Fruit fly (Drosophila melanogaster): ENCODE results near the gene raskol.

raskol gene

DNA sequence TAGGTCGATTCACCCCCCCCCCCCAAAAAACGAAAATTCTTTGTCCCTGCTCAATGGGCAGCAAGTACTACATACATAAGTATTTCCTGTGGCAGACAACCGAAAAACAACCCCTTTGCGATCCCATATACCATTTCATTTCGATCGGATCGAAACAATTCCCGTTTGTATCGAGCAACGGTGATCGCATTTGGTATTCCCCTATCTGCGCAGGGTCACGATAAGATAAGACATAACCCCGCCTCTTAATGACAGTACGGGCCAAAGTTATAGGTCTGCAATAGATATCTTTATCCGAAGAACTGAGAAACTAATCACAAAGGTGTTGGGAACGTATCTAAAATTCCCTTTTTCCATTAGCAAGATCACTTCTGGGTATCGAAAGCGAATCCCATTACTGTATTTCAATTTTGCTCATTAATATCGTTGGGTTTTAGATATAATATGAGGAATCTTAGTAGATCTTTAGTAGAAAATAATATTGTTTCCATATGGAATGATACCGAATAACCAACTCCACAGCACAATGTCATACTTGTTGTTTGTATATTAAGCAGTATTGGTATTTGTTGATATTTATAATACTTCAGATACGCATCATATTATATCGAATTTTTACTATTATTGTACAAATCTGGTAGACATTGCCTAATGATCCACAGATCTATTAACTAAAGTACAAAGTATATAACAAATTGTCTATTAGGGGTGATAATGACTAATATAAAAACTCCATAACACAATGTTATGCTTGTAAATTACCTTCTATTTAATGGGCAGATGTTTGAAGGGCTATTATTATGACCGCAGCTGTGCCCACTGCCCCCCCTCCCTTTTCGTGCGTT is 31.3 kb downstream of the raskol start:
- no peak for TF ChIP-seq psq (optimal IDR thresholded peaks at IDR 0.05)
- no peak for TF ChIP-seq h (optimal IDR thresholded peaks at IDR 0.05)
- TF ChIP-seq Myc (optimal IDR thresholded peaks at IDR 0.05) = no peak
- no peak for TF ChIP-seq insv (optimal IDR thresholded peaks at IDR 0.05)
- TF ChIP-seq ttk (optimal IDR thresholded peaks at IDR 0.05) = no peak
- no peak for TF ChIP-seq Sin3A (optimal IDR thresholded peaks at IDR 0.05)

DNA sequence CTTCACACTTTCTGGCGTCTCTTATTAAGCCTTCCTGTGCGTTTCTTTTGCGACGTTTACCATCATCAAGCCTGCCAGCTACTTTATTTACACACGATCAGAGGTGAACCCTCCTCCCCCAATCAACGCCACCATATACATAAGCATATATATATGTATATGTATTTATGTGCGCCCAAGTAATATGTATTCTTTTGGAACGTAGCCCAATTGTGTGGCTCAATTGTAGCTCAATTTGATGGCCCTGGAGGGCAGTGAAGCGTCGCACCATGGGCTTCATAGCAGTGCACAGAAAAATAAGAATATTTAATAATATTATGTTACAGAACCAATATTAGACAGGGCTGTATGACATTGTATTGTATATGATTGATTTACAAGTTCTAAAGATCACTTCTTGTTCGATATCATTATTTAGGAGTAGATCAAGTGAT is 31.9 kb downstream of the raskol start:
- TF ChIP-seq h (optimal IDR thresholded peaks at IDR 0.05) (no peak), psq (optimal IDR thresholded peaks at IDR 0.05) (no peak), Sin3A (optimal IDR thresholded peaks at IDR 0.05) (no peak), Myc (optimal IDR thresholded peaks at IDR 0.05) (no peak), ttk (optimal IDR thresholded peaks at IDR 0.05) (no peak), insv (optimal IDR thresholded peaks at IDR 0.05) (no peak)

DNA sequence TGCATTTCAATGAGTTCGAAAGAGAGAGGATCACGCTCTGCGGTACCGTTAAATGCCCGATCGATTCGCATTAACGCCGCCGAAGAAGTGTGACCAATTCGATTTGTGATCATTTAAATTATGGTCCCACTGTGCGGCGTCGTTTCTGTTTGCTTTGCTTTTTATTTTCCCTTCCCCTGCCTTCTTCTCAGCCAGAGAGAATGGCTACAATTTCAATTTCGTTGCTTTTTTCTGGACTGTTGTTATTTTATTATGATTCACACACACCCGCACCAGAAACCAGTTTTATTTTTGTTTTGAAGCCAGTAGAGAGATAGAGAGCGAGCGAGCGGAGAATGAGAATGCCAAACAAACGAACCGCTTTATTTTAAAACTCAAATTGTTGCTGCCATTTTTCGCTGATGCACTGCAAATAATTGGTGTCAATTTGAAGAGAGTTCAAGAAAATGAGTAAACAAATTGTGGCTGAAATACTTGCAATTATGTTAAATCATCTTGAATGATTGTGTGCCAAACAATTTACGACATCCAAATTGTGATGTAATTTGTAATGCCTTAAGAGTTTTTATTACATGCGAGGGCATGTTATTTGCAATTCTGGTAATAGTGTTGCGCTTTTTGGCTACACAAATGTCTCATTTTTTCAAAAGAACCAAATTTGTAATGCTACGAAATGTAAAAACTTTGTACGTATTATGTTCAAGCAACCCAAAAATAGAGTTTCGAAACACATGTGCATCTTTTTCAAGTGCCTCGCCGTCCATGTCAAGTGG is 32.8 kb downstream of the raskol start:
- TF ChIP-seq h (optimal IDR thresholded peaks at IDR 0.05) (no peak), ttk (optimal IDR thresholded peaks at IDR 0.05) (no peak), psq (optimal IDR thresholded peaks at IDR 0.05) (no peak), Myc (optimal IDR thresholded peaks at IDR 0.05) (no peak), insv (optimal IDR thresholded peaks at IDR 0.05) (no peak), Sin3A (optimal IDR thresholded peaks at IDR 0.05) (no peak)

- TF ChIP-seq Myc (optimal IDR thresholded peaks at IDR 0.05) = no peak
- TF ChIP-seq Sin3A (optimal IDR thresholded peaks at IDR 0.05) = no peak
- no peak for TF ChIP-seq h (optimal IDR thresholded peaks at IDR 0.05)
- no peak for TF ChIP-seq psq (optimal IDR thresholded peaks at IDR 0.05)
- no peak for TF ChIP-seq insv (optimal IDR thresholded peaks at IDR 0.05)
- no peak for TF ChIP-seq ttk (optimal IDR thresholded peaks at IDR 0.05)
These were observed 33.7 kb downstream of the raskol start for dm6 chrX:17743598-17743997.

DNA sequence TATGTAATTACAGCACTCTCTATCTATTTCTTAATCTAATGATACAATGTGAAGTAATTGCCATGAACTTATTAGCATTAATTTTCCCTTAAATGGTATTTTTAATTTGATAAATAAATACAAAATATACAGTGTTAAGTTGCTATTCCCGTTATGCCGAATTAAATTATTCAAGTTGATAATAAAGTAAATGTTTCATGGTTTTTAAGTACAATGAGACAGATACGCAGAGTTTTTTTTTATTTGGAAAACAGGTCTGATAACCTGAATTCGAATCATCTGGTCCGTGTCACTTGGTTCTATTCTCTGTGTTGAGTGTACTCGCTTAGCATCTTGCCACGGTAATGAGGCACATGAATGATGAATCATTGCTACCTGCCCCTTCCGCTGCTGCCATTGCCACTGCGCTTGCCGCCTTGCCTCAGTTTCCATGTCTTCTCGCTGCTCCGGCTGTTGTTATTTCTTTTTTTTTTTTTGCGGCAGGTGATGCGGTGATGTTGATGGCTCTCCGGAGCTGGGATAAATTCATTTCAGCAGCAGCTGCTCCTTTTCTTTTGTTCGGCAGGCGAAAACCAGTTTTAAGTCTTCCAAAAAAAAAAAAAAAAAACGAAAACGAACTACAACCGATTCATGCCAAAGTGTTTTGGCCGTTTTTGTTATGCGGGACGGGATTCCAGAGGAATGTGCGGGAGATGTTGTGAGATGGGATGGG is 35.9 kb downstream of the raskol start:
- no peak for TF ChIP-seq ttk (optimal IDR thresholded peaks at IDR 0.05)
- TF ChIP-seq psq (optimal IDR thresholded peaks at IDR 0.05) = no peak
- TF ChIP-seq insv (optimal IDR thresholded peaks at IDR 0.05) = no peak
- no peak for TF ChIP-seq h (optimal IDR thresholded peaks at IDR 0.05)
- TF ChIP-seq Sin3A (optimal IDR thresholded peaks at IDR 0.05) = no peak
- TF ChIP-seq Myc (optimal IDR thresholded peaks at IDR 0.05) = no peak

DNA sequence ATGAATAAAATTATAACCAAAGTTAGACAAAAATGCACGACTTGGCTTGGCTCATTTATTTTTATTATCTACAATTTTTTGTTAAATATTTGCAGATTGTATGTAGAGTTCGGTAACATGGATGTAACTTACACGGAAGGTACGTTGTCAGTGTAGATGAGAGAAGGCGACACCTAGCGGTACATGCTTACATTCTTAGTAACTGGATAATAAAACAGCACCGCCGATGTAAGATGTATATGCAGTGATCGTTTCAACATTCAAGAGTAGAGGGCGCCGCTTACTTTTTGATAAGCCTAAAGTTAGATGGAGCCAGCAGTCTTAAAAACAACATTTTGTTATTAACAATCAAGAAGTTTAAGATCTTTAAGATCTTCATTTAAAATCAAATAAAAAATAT is 41.7 kb downstream of the raskol start:
- no peak for TF ChIP-seq h (optimal IDR thresholded peaks at IDR 0.05)

- TF ChIP-seq h (optimal IDR thresholded peaks at IDR 0.05) (no peak), Sin3A (optimal IDR thresholded peaks at IDR 0.05) (no peak), Myc (optimal IDR thresholded peaks at IDR 0.05) (no peak), insv (optimal IDR thresholded peaks at IDR 0.05) (no peak), ttk (optimal IDR thresholded peaks at IDR 0.05) (no peak), psq (optimal IDR thresholded peaks at IDR 0.05) (no peak)
These were observed 45.2 kb downstream of the raskol start for dm6 chrX:17755158-17755557.

DNA sequence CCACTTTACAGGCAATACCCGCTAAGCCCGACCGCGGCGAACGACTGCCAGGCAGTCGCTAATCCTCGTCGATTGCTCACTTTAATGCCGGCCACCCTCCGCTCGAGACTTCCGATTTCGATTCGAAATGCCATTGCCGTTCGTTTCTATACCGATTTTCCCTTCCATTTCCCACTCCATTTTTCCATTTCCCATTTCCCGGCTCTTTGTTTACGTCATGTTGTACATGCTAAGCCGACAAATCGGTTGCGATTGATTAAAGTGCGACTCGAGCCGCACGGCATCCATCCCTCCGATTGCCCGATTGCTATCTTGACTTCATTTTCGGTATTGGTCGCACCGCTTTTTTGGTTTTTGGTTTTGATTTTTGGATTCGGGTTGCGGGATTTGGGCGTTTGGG is 46.9 kb downstream of the raskol start:
- TF ChIP-seq insv (optimal IDR thresholded peaks at IDR 0.05) (no peak), psq (optimal IDR thresholded peaks at IDR 0.05) (no peak), h (optimal IDR thresholded peaks at IDR 0.05) (no peak), Myc (optimal IDR thresholded peaks at IDR 0.05) (no peak), Sin3A (optimal IDR thresholded peaks at IDR 0.05) (no peak), ttk (optimal IDR thresholded peaks at IDR 0.05) (no peak)

DNA sequence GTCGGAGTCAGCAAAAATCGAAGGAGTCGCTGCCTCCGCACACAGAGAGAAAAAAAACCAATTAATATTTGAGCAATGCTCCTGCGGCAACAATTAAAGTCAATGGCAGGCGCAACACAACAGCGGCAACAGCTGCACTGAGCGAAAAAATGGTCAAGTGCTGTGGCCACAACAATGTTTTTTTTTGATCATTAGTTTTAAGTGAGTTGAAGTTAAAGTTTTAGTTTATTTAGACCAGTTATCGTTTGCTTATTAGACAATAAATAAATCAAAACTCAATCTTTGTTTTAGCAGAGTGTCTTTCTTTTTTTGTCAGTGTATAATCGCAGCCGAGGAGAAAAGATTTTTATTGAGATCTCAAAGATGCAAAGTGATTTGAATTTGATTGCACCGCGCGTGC is 50.6 kb downstream of the raskol start:
- TF ChIP-seq psq (optimal IDR thresholded peaks at IDR 0.05) (no peak), insv (optimal IDR thresholded peaks at IDR 0.05) (no peak), h (optimal IDR thresholded peaks at IDR 0.05) (no peak), Myc (optimal IDR thresholded peaks at IDR 0.05) (no peak), ttk (optimal IDR thresholded peaks at IDR 0.05) (no peak), Sin3A (optimal IDR thresholded peaks at IDR 0.05) (no peak)

dm6 chrX:17762270-17762669 is 52.3 kb downstream of the raskol start:
- no peak for TF ChIP-seq psq (optimal IDR thresholded peaks at IDR 0.05)
- no peak for TF ChIP-seq ttk (optimal IDR thresholded peaks at IDR 0.05)
- TF ChIP-seq Sin3A (optimal IDR thresholded peaks at IDR 0.05) = no peak
- no peak for TF ChIP-seq h (optimal IDR thresholded peaks at IDR 0.05)
- TF ChIP-seq Myc (optimal IDR thresholded peaks at IDR 0.05) = no peak
- TF ChIP-seq insv (optimal IDR thresholded peaks at IDR 0.05) = no peak

dm6 chrX:17763622-17764021 is 53.7 kb downstream of the raskol start:
- no peak for TF ChIP-seq Myc (optimal IDR thresholded peaks at IDR 0.05)
- no peak for TF ChIP-seq psq (optimal IDR thresholded peaks at IDR 0.05)
- TF ChIP-seq h (optimal IDR thresholded peaks at IDR 0.05) = no peak

DNA sequence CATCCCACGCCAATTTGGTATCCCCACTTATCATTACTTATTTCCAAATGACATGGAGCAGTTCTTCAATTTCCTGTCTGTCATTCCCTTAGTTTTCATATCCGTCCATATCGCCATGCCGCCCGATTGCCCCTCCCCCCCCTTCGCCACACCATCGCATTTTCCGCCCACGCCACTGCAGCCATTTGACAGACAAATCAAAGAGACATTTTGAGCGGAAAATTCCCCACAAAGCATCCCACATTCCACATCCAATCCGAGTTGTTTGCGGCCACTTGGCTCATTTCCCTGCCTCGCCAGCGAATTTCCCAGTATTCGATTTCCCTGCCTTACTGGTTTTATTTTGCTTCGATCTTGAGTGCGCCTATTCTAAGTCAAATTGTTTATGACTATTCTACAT is 55.0 kb downstream of the raskol start:
- TF ChIP-seq insv (optimal IDR thresholded peaks at IDR 0.05) = no peak
